Fruit fly (Drosophila melanogaster): ENCODE results near the gene CG44475.
A peak's percentile ranks its signal among the peaks of the same experiment; 100 is the strongest.

The CG44475 gene

dm6 chr2L:15909826-15910225 is 26.8 kb upstream of the CG44475 start (continued):
- TF ChIP-seq CG1603 (tag; optimal IDR thresholded peaks at IDR 0.05) (peak; percentile 4), dmrt11E (tag; optimal IDR thresholded peaks at IDR 0.05) (no peak), CG10366 (GFP tag; IDR thresholded peaks at IDR 0.05) (no peak), HmgZ (tag; optimal IDR thresholded peaks at IDR 0.05) (peak; percentile 64), Lpt (GFP tag; optimal IDR thresholded peaks at IDR 0.05) (no peak), CG12659 (GFP tag; optimal IDR thresholded peaks at IDR 0.05) (no peak), CG8944 (GFP tag; optimal IDR thresholded peaks at IDR 0.05) (no peak), CG10321 (GFP tag; IDR thresholded peaks at IDR 0.05) (no peak), CG30403 (GFP tag; optimal IDR thresholded peaks at IDR 0.05) (no peak), Bgb (GFP tag; IDR thresholded peaks at IDR 0.05; ENCODE audit: partially characterized antibody) (peak; percentile 29; the same call in 1 of the 2 replicates), CG12299 (tag; optimal IDR thresholded peaks at IDR 0.05) (no peak), CG16813 (GFP tag; IDR thresholded peaks at IDR 0.05; ENCODE audit: partially characterized antibody) (no peak), CG15011 (GFP tag; optimal IDR thresholded peaks at IDR 0.05) (no peak), gt (GFP tag; IDR thresholded peaks at IDR 0.05) (no peak), caup (GFP tag; optimal IDR thresholded peaks at IDR 0.05; ENCODE audit: severe bottlenecking) (peak; percentile 13), da (GFP tag; optimal IDR thresholded peaks at IDR 0.05) (no peak), CG9609 (GFP tag; optimal IDR thresholded peaks at IDR 0.05) (no peak), hb (GFP tag; IDR thresholded peaks at IDR 0.05; ENCODE audit: partially characterized antibody) (no peak), kah (GFP tag; optimal IDR thresholded peaks at IDR 0.05) (no peak), sim (GFP tag; IDR thresholded peaks at IDR 0.05) (no peak), pum (GFP tag; optimal IDR thresholded peaks at IDR 0.05) (no peak), seq (GFP tag; IDR thresholded peaks at IDR 0.05) (peak; percentile 47; the same call in 1 of the 2 replicates), lola (GFP tag; optimal IDR thresholded peaks at IDR 0.05) (no peak), CTCF (GFP tag; optimal IDR thresholded peaks at IDR 0.05) (no peak), CG1792 (GFP tag; optimal IDR thresholded peaks at IDR 0.05) (no peak), Rx (GFP tag; IDR thresholded peaks at IDR 0.05) (no peak), Sin3A (optimal IDR thresholded peaks at IDR 0.05) (no peak), sqz (GFP tag; optimal IDR thresholded peaks at IDR 0.05) (no peak), tna (GFP tag; IDR thresholded peaks at IDR 0.05; ENCODE audit: partially characterized antibody) (0 out of 2 replicates have a peak, but pooled peaks have one; percentile 26), NFAT (GFP tag; IDR thresholded peaks at IDR 0.05) (no peak), NC2β (GFP tag; optimal IDR thresholded peaks at IDR 0.05) (no peak), CG14050 (GFP tag; IDR thresholded peaks at IDR 0.05) (no peak), BEAF-32 (GFP tag; optimal IDR thresholded peaks at IDR 0.05) (no peak), pnt (GFP tag; optimal IDR thresholded peaks at IDR 0.05) (no peak), crol (GFP tag; IDR thresholded peaks at IDR 0.05) (peak; percentile 86), CG13296 (GFP tag; optimal IDR thresholded peaks at IDR 0.05) (peak; percentile 69), disco-r (GFP tag; optimal IDR thresholded peaks at IDR 0.05) (no peak), wor (GFP tag; IDR thresholded peaks at IDR 0.05) (no peak), org-1 (GFP tag; optimal IDR thresholded peaks at IDR 0.05) (no peak), sens (GFP tag) (peak; percentile 85), Ets97D (GFP tag; optimal IDR thresholded peaks at IDR 0.05) (no peak), luna (GFP tag; optimal IDR thresholded peaks at IDR 0.05) (no peak), tx (GFP tag; optimal IDR thresholded peaks at IDR 0.05) (no peak), CG2202 (tag; optimal IDR thresholded peaks at IDR 0.05) (no peak), CG15479 (GFP tag; optimal IDR thresholded peaks at IDR 0.05) (no peak), CG8478 (optimal IDR thresholded peaks at IDR 0.05) (no peak), Opbp (GFP tag; IDR thresholded peaks at IDR 0.05; ENCODE audit: partially characterized antibody) (peak; percentile 50; the same call in 1 of the 3 replicates), sc (optimal IDR thresholded peaks at IDR 0.05) (no peak), sc (GFP tag; optimal IDR thresholded peaks at IDR 0.05) (no peak), Drgx (GFP tag; IDR thresholded peaks at IDR 0.05) (no peak), bigmax (GFP tag; optimal IDR thresholded peaks at IDR 0.05) (no peak), CG12155 (GFP tag; optimal IDR thresholded peaks at IDR 0.05) (no peak), CG12769 (tag; optimal IDR thresholded peaks at IDR 0.05) (peak; percentile 87)

Data from whole organism, embryonic.